1 worm cellular context compared by ENCODE assay signal in genomic region chrII:6842651-6843118, ce11.
TF ChIP-seq lines count a peak whose summit lies in the region.

No protein-coding gene starts in this region.

TF ChIP-seq in whole organism, young adult, 124 proteins besides CTCF, POLR2A, EP300 and RAD21 (continued from another document):
- TF ChIP-seq ceh-79 (tag; optimal IDR thresholded peaks at IDR 0.05; lab: Kevin White, UChicago) (no peak), ama-1 (optimal IDR thresholded peaks at IDR 0.05; lab: Kevin White, UChicago) (no peak), ama-1 (GFP tag; optimal IDR thresholded peaks at IDR 0.05; lab: Kevin White, UChicago) (no peak), nfya-1 (tag; optimal IDR thresholded peaks at IDR 0.05; lab: Kevin White, UChicago; ENCODE audit: borderline replicate concordance, insufficient read depth) (no peak), ceh-91 (GFP tag; IDR thresholded peaks at IDR 0.05; lab: Robert Waterston, UW) (no peak), C06A6.2 (GFP tag; conservative IDR thresholded peaks at IDR 0.05; lab: Robert Waterston, UW) (peak; percentile 74), attf-3 (GFP tag; conservative IDR thresholded peaks at IDR 0.05; lab: Robert Waterston, UW) (no peak), lin-35 (GFP tag; optimal IDR thresholded peaks at IDR 0.05; lab: Kevin White, UChicago) (no peak), egrh-3 (GFP tag; IDR thresholded peaks at IDR 0.05; lab: Robert Waterston, UW) (no peak), F55B11.4 (tag; optimal IDR thresholded peaks at IDR 0.05; lab: Kevin White, UChicago; ENCODE audit: borderline replicate concordance, insufficient read depth) (no peak), dpl-1 (GFP tag; optimal IDR thresholded peaks at IDR 0.05; lab: Kevin White, UChicago) (no peak), ZK185.1 (tag; optimal IDR thresholded peaks at IDR 0.05; lab: Kevin White, UChicago; ENCODE audit: poor library complexity, severe bottlenecking) (no peak), B0336.3 (GFP tag; IDR thresholded peaks at IDR 0.05; lab: Robert Waterston, UW) (peak; percentile 92), F57C9.4 (tag; optimal IDR thresholded peaks at IDR 0.05; lab: Kevin White, UChicago) (no peak), unc-62 (GFP tag; optimal IDR thresholded peaks at IDR 0.05; lab: Kevin White, UChicago) (no peak), ets-4 (GFP tag; optimal IDR thresholded peaks at IDR 0.05; lab: Kevin White, UChicago) (peak; percentile 79), Y79H2A.3 (GFP tag; conservative IDR thresholded peaks at IDR 0.05; lab: Robert Waterston, UW) (no peak), ztf-28 (GFP tag; IDR thresholded peaks at IDR 0.05; lab: Robert Waterston, UW) (no peak), sea-2 (GFP tag; IDR thresholded peaks at IDR 0.05; lab: Robert Waterston, UW) (no peak), nhr-90 (tag; optimal IDR thresholded peaks at IDR 0.05; lab: Kevin White, UChicago) (peak; percentile 77), mxl-1 (tag; optimal IDR thresholded peaks at IDR 0.05; lab: Kevin White, UChicago) (no peak)
